Worm (Caenorhabditis elegans) whole organism, early embryonic: ENCODE results near the gene nhr-247.

Experiments used
- B0310.2 ChIP-seq: sonication (generic microtip); optimal IDR thresholded peaks from 2 replicates; lab custom pipeline; 2016; ENCODE audit warnings: mild to moderate bottlenecking, missing genetic modification characterization, missing compliant biosample characterization
- F13C5.2 ChIP-seq: sonication (generic microtip); optimal IDR thresholded peaks from 2 replicates; lab custom pipeline; 2017; ENCODE audit warnings: mild to moderate bottlenecking, missing genetic modification characterization, inconsistent platforms, missing compliant biosample characterization
- aly-1 ChIP-seq: sonication (generic microtip); optimal IDR thresholded peaks from 2 replicates; lab custom pipeline; 2016; ENCODE audit warnings: missing genetic modification characterization, missing compliant biosample characterization
- ama-1 ChIP-seq: fragments of 150-350 bp; optimal IDR thresholded peaks from 2 replicates; lab custom pipeline; 2014
- ceh-13 ChIP-seq: fragments of 200-800 bp; sonication (Bioruptor generic); optimal IDR thresholded peaks from 2 replicates; lab custom pipeline; 2018; ENCODE audit warnings: mild to moderate bottlenecking, missing genetic modification characterization, missing compliant biosample characterization
- sea-1 ChIP-seq: fragments of 200-800 bp; sonication (Bioruptor generic); conservative IDR thresholded peaks from 2 replicates; pipeline ENCODE4 v1.3.6; 2022; ENCODE audit warnings: missing genetic modification characterization, missing compliant biosample characterization
- tbx-37 ChIP-seq: fragments of 200-800 bp; sonication (Bioruptor generic); conservative IDR thresholded peaks from 2 replicates; pipeline ENCODE4 v1.3.6; 2022; ENCODE audit warnings: missing genetic modification reagents, missing genetic modification characterization, missing compliant biosample characterization

- TF ChIP-seq F13C5.2 (tag; lab: Kevin White, UChicago) (no peak), ama-1 (lab: Kevin White, UChicago) (no peak), sea-1 (GFP tag; lab: Robert Waterston, UW) (no peak), aly-1 (tag; lab: Kevin White, UChicago) (no peak), B0310.2 (tag; lab: Kevin White, UChicago) (no peak), ceh-13 (GFP tag; lab: Kevin White, UChicago) (no peak), tbx-37 (GFP tag; lab: Robert Waterston, UW) (no peak)
Observed at ce11 chrV:15327745-15328447, 5.1 kb downstream of the nhr-247 start, which contains the start of gene ZK1037.6.
